Fruit fly (Drosophila melanogaster): ENCODE results near the gene kirre.

dm6 chrX:2938556-2938955, 198.4 kb downstream of the kirre start, which contains the start of gene CG14420:
- TF ChIP-seq br (GFP tag; optimal IDR thresholded peaks at IDR 0.05) = no peak
- TF ChIP-seq Dif (GFP tag; optimal IDR thresholded peaks at IDR 0.05; ENCODE audit: partially characterized antibody) = no peak
- no peak for TF ChIP-seq Myc (optimal IDR thresholded peaks at IDR 0.05)
- no peak for TF ChIP-seq h (GFP tag; optimal IDR thresholded peaks at IDR 0.05)
- TF ChIP-seq psq (GFP tag; optimal IDR thresholded peaks at IDR 0.05) = no peak

Measured in whole organism, wandering third instar larva.